Worm (Caenorhabditis elegans) whole organism, L2 larva: ENCODE measurements around the gene T28F3.5.

Experiments used
- blmp-1 ChIP-seq: sonication (generic microtip); optimal IDR thresholded peaks from 2 replicates; lab custom pipeline; 2017; ENCODE audit warnings: missing genetic modification characterization, mild to moderate bottlenecking, missing compliant biosample characterization, antibody characterized with exemption, moderate library complexity; ENCODE audit not compliant: insufficient read depth
- dmd-4 ChIP-seq: sonication (generic microtip); optimal IDR thresholded peaks from 2 replicates; lab custom pipeline; 2017; ENCODE audit warnings: missing biosample characterization, missing genetic modification characterization
- egl-27 ChIP-seq: sonication (generic microtip); optimal IDR thresholded peaks from 3 replicates; lab custom pipeline; 2017; ENCODE audit warnings: missing biosample characterization, missing genetic modification reagents, missing genetic modification characterization
- fos-1 ChIP-seq: fragments of 150-350 bp; optimal IDR thresholded peaks from 2 replicates; lab custom pipeline; 2014; ENCODE audit warnings: missing biosample characterization, missing genetic modification characterization
- lin-39 ChIP-seq: fragments of 150-350 bp; optimal IDR thresholded peaks from 2 replicates; lab custom pipeline; 2014; ENCODE audit warnings: missing biosample characterization, missing genetic modification reagents, missing genetic modification characterization
- nhr-11 ChIP-seq: fragments of 150-350 bp; optimal IDR thresholded peaks from 2 replicates; lab custom pipeline; 2014; ENCODE audit warnings: missing biosample characterization, missing genetic modification characterization
- nhr-12 ChIP-seq: fragments of 150-350 bp; optimal IDR thresholded peaks from 2 replicates; lab custom pipeline; 2014; ENCODE audit warnings: missing biosample characterization, missing genetic modification characterization
- nhr-237 ChIP-seq: fragments of 150-350 bp; optimal IDR thresholded peaks from 2 replicates; lab custom pipeline; 2014; ENCODE audit warnings: missing biosample characterization, missing genetic modification characterization
- sma-3 ChIP-seq: sonication (generic microtip); optimal IDR thresholded peaks from 2 replicates; lab custom pipeline; 2016; ENCODE audit warnings: missing genetic modification reagents, missing genetic modification characterization, missing compliant biosample characterization
- snpc-4 ChIP-seq: fragments of 150-350 bp; optimal IDR thresholded peaks from 2 replicates; lab custom pipeline; 2014; ENCODE audit warnings: missing biosample characterization, missing genetic modification characterization
- unc-39 ChIP-seq: fragments of 150-350 bp; optimal IDR thresholded peaks from 2 replicates; lab custom pipeline; 2014; ENCODE audit warnings: missing biosample characterization, missing genetic modification characterization
- unc-62 ChIP-seq: fragments of 150-350 bp; optimal IDR thresholded peaks from 2 replicates; lab custom pipeline; 2014; ENCODE audit warnings: missing biosample characterization, missing genetic modification reagents, missing genetic modification characterization
- ztf-1 ChIP-seq: fragments of 200-800 bp; sonication (Bioruptor generic); conservative IDR thresholded peaks from 2 replicates; pipeline ENCODE4 v1.3.6; 2022; ENCODE audit warnings: missing genetic modification characterization, missing compliant biosample characterization

ce11 chrIV:17278861-17279591 is 15.6 kb upstream of the T28F3.5 start, which contains the start of gene hsp-1:
- TF ChIP-seq snpc-4 (tag; lab: Kevin White, UChicago) (no peak), nhr-237 (no peak), egl-27 (tag; lab: Kevin White, UChicago) (no peak), unc-39 (no peak), blmp-1 (tag; lab: Kevin White, UChicago) (no peak), lin-39 (no peak), unc-62 (GFP tag; lab: Kevin White, UChicago) (no peak), sma-3 (no peak), dmd-4 (no peak), ztf-1 (no peak), nhr-11 (tag; lab: Kevin White, UChicago) (no peak), nhr-12 (no peak), fos-1 (tag; lab: Kevin White, UChicago) (no peak)
